Fruit fly (Drosophila melanogaster): ENCODE data around the gene trc.

Gene trc

dm6 chr3L:19807103-19807502 is 27.0 kb downstream of the trc start, which contains the start of the genes CG14104 and Kap-alpha1 (continued):
- TF ChIP-seq CG6683 (GFP tag; optimal IDR thresholded peaks at IDR 0.05) = no peak
- TF ChIP-seq CG30431 (GFP tag; optimal IDR thresholded peaks at IDR 0.05) = no peak
- peak; percentile 77 for TF ChIP-seq HLH4C (GFP tag; IDR thresholded peaks at IDR 0.05; ENCODE audit: partially characterized antibody)
- peak; percentile 46; the same call in 1 of the 2 replicates for TF ChIP-seq inv (GFP tag; IDR thresholded peaks at IDR 0.05; ENCODE audit: partially characterized antibody)
- TF ChIP-seq hth (optimal IDR thresholded peaks at IDR 0.05) = no peak
- TF ChIP-seq CG1832 (GFP tag; optimal IDR thresholded peaks at IDR 0.05) = no peak
- peak; percentile 65; the same call in 1 of the 2 replicates for TF ChIP-seq Bgb (GFP tag; IDR thresholded peaks at IDR 0.05; ENCODE audit: partially characterized antibody)
- TF ChIP-seq Doc2 (GFP tag; IDR thresholded peaks at IDR 0.05) = no peak
- TF ChIP-seq CG2116 (GFP tag; optimal IDR thresholded peaks at IDR 0.05) = peak; percentile 44
- no peak for TF ChIP-seq emc (GFP tag; optimal IDR thresholded peaks at IDR 0.05)
- TF ChIP-seq gfzf (GFP tag; optimal IDR thresholded peaks at IDR 0.05) = peak; percentile 11
- no peak for TF ChIP-seq gce (GFP tag; IDR thresholded peaks at IDR 0.05)
- TF ChIP-seq Ets65A (GFP tag) = no peak
- TF ChIP-seq Vsx1 (GFP tag; optimal IDR thresholded peaks at IDR 0.05) = no peak
- peak; percentile 22 for TF ChIP-seq phol (tag; optimal IDR thresholded peaks at IDR 0.05)
- no peak for TF ChIP-seq lilli (GFP tag; optimal IDR thresholded peaks at IDR 0.05)
- TF ChIP-seq CG4730 (GFP tag; IDR thresholded peaks at IDR 0.05) = no peak
- no peak for TF ChIP-seq Lim3 (GFP tag; IDR thresholded peaks at IDR 0.05)
- TF ChIP-seq CG7271 (tag; optimal IDR thresholded peaks at IDR 0.05) = no peak
- no peak for TF ChIP-seq sc (optimal IDR thresholded peaks at IDR 0.05)
- no peak for TF ChIP-seq sc (GFP tag; optimal IDR thresholded peaks at IDR 0.05)
- no peak for TF ChIP-seq hkb (optimal IDR thresholded peaks at IDR 0.05)
- 0 out of 2 replicates have a peak, but pooled peaks have one; percentile 20 for TF ChIP-seq hkb (GFP tag; IDR thresholded peaks at IDR 0.05)
- peak; percentile 64 for TF ChIP-seq CG32767 (GFP tag; IDR thresholded peaks at IDR 0.05)
- peak; percentile 85 for TF ChIP-seq Med (GFP tag)
- TF ChIP-seq Blimp-1 (GFP tag; optimal IDR thresholded peaks at IDR 0.05) = no peak
- TF ChIP-seq CG4404 (GFP tag; IDR thresholded peaks at IDR 0.05) = no peak
- no peak for TF ChIP-seq sens-2 (GFP tag; IDR thresholded peaks at IDR 0.05)
- TF ChIP-seq CG8290 (GFP tag; optimal IDR thresholded peaks at IDR 0.05) = no peak
- no peak for TF ChIP-seq CG8290 (tag; optimal IDR thresholded peaks at IDR 0.05)
- TF ChIP-seq z (GFP tag; IDR thresholded peaks at IDR 0.05) = no peak
- TF ChIP-seq tio (GFP tag; optimal IDR thresholded peaks at IDR 0.05) = no peak
- no peak for TF ChIP-seq gcm2 (GFP tag; optimal IDR thresholded peaks at IDR 0.05)
- peak; percentile 61 for TF ChIP-seq amos (GFP tag; IDR thresholded peaks at IDR 0.05; ENCODE audit: partially characterized antibody)
- no peak for TF ChIP-seq CG17361 (GFP tag; IDR thresholded peaks at IDR 0.05)
- TF ChIP-seq CG12155 (GFP tag; optimal IDR thresholded peaks at IDR 0.05) = peak; percentile 9
- peak; percentile 49; the same call in 1 of the 3 replicates for TF ChIP-seq hb (GFP tag; IDR thresholded peaks at IDR 0.05; ENCODE audit: partially characterized antibody)
- 0 out of 2 replicates have a peak, but pooled peaks have one; percentile 20 for TF ChIP-seq vvl (GFP tag; IDR thresholded peaks at IDR 0.05)
- no peak for TF ChIP-seq Hr51 (GFP tag; optimal IDR thresholded peaks at IDR 0.05)
- peak; percentile 57 for TF ChIP-seq YL-1 (GFP tag; optimal IDR thresholded peaks at IDR 0.05)
- TF ChIP-seq CG6854 (GFP tag; optimal IDR thresholded peaks at IDR 0.05) = no peak
- no peak for TF ChIP-seq Lpt (GFP tag; optimal IDR thresholded peaks at IDR 0.05)
- TF ChIP-seq CrebB (tag; optimal IDR thresholded peaks at IDR 0.05) = no peak
- no peak for TF ChIP-seq CG6689 (GFP tag; IDR thresholded peaks at IDR 0.05)
- TF ChIP-seq ato (GFP tag; IDR thresholded peaks at IDR 0.05; ENCODE audit: partially characterized antibody) = peak; percentile 16; the same call in 1 of the 2 replicates
- TF ChIP-seq CG11247 (GFP tag; IDR thresholded peaks at IDR 0.05) = no peak
- TF ChIP-seq Doc3 (GFP tag; IDR thresholded peaks at IDR 0.05; ENCODE audit: partially characterized antibody) = peak; percentile 64
- TF ChIP-seq CG10321 (GFP tag; IDR thresholded peaks at IDR 0.05) = no peak
- TF ChIP-seq Drgx (GFP tag; IDR thresholded peaks at IDR 0.05) = no peak
- no peak for TF ChIP-seq CG8765 (GFP tag; IDR thresholded peaks at IDR 0.05)
- no peak for TF ChIP-seq Usf (GFP tag; optimal IDR thresholded peaks at IDR 0.05)
- TF ChIP-seq Abd-B (GFP tag; optimal IDR thresholded peaks at IDR 0.05) = no peak
